Fruit fly (Drosophila melanogaster) whole organism, embryonic: ENCODE data around the gene CG4313.

Experiments used
- Abd-B ChIP-seq: fragments of 200-800 bp; sonication (Bioruptor generic); optimal IDR thresholded peaks from 2 replicates; lab custom pipeline; 2018; ENCODE audit warnings: missing biosample characterization, mild to moderate bottlenecking, missing genetic modification characterization, moderate library complexity
- Adf1 ChIP-seq: fragments of 200-800 bp; sonication (Bioruptor generic); IDR thresholded peaks from 2 replicates; pipeline ENCODE4 v1.3.6; 2022; ENCODE audit warnings: missing biosample characterization, missing genetic modification characterization
- BtbVII ChIP-seq: fragments of 200-800 bp; sonication (Bioruptor generic); optimal IDR thresholded peaks from 3 replicates; lab custom pipeline; 2017; ENCODE audit warnings: missing biosample characterization, mild to moderate bottlenecking, missing genetic modification characterization
- CG10267 ChIP-seq: fragments of 200-800 bp; sonication (Bioruptor generic); optimal IDR thresholded peaks from 2 replicates; lab custom pipeline; 2018; ENCODE audit warnings: missing biosample characterization, mild to moderate bottlenecking, missing genetic modification characterization, moderate library complexity
- CG11247 ChIP-seq: fragments of 200-800 bp; sonication (Bioruptor generic); IDR thresholded peaks from 2 replicates; pipeline ENCODE4 v1.3.6; 2022; ENCODE audit warnings: missing biosample characterization, missing genetic modification characterization
- CG12236 ChIP-seq: fragments of 200-800 bp; sonication (Bioruptor generic); optimal IDR thresholded peaks from 2 replicates; lab custom pipeline; 2016; ENCODE audit warnings: missing biosample characterization, missing genetic modification characterization
- CG12744 ChIP-seq: fragments of 200-800 bp; sonication (Bioruptor generic); optimal IDR thresholded peaks from 2 replicates; lab custom pipeline; 2016; ENCODE audit warnings: missing biosample characterization, missing genetic modification characterization
- CG13123 ChIP-seq: fragments of 200-800 bp; sonication (Bioruptor generic); optimal IDR thresholded peaks from 2 replicates; lab custom pipeline; 2016; ENCODE audit warnings: missing biosample characterization, missing genetic modification characterization
- CG13287 ChIP-seq: fragments of 200-800 bp; sonication (Bioruptor generic); IDR thresholded peaks from 2 replicates; pipeline ENCODE4 v1.3.6; 2022; ENCODE audit warnings: missing biosample characterization, missing genetic modification characterization; ENCODE audit not compliant: partially characterized antibody
- CG15269 ChIP-seq: fragments of 200-800 bp; sonication (Bioruptor generic); optimal IDR thresholded peaks from 2 replicates; lab custom pipeline; 2018; ENCODE audit warnings: missing biosample characterization, mild to moderate bottlenecking, missing genetic modification characterization, moderate library complexity
- CG1602 ChIP-seq: fragments of 200-800 bp; sonication (Bioruptor generic); optimal IDR thresholded peaks from 3 replicates; lab custom pipeline; 2016; ENCODE audit warnings: missing biosample characterization, missing genetic modification characterization
- CG17912 ChIP-seq: fragments of 200-800 bp; sonication (Bioruptor generic); optimal IDR thresholded peaks from 2 replicates; lab custom pipeline; 2018; ENCODE audit warnings: missing biosample characterization, mild to moderate bottlenecking, missing genetic modification characterization
- CG18011 ChIP-seq: fragments of 200-800 bp; sonication (Bioruptor generic); optimal IDR thresholded peaks from 2 replicates; lab custom pipeline; 2017; ENCODE audit warnings: missing biosample characterization, missing genetic modification characterization, mild to moderate bottlenecking, moderate library complexity, missing genotype
- CG2116 ChIP-seq: fragments of 200-800 bp; sonication (Bioruptor generic); optimal IDR thresholded peaks from 3 replicates; lab custom pipeline; 2018; ENCODE audit warnings: missing biosample characterization, mild to moderate bottlenecking, missing genetic modification characterization
- CG3065 ChIP-seq: fragments of 200-800 bp; sonication (Bioruptor generic); optimal IDR thresholded peaks from 2 replicates; lab custom pipeline; 2016; ENCODE audit warnings: missing biosample characterization, missing genetic modification characterization
- CG3281 ChIP-seq: fragments of 200-800 bp; sonication (Bioruptor generic); optimal IDR thresholded peaks from 3 replicates; lab custom pipeline; 2017; ENCODE audit warnings: missing biosample characterization, mild to moderate bottlenecking, missing genetic modification characterization
- CG4617 ChIP-seq: fragments of 200-800 bp; sonication (Bioruptor generic); optimal IDR thresholded peaks from 3 replicates; lab custom pipeline; 2016; ENCODE audit warnings: missing biosample characterization, missing genetic modification characterization, borderline replicate concordance
- CG6175 ChIP-seq: fragments of 200-800 bp; sonication (Bioruptor generic); IDR thresholded peaks from 3 replicates; pipeline ENCODE4 v1.3.6; 2022; ENCODE audit warnings: missing biosample characterization, missing genetic modification characterization
- CG6272 ChIP-seq: fragments of 200-800 bp; sonication (Bioruptor generic); IDR thresholded peaks from 2 replicates; pipeline ENCODE4 v1.3.6; 2022; ENCODE audit warnings: missing biosample characterization, missing genetic modification characterization
- CG6683 ChIP-seq: fragments of 200-800 bp; sonication (Bioruptor generic); optimal IDR thresholded peaks from 2 replicates; lab custom pipeline; 2017; ENCODE audit warnings: missing biosample characterization, mild to moderate bottlenecking, missing genetic modification characterization, missing genetic modification reagents
- CG6689 ChIP-seq: fragments of 200-800 bp; sonication (Bioruptor generic); IDR thresholded peaks from 2 replicates; pipeline ENCODE4 v1.3.6; 2022; ENCODE audit warnings: missing biosample characterization, missing genetic modification characterization
- CG7556 ChIP-seq: fragments of 200-800 bp; sonication (Bioruptor generic); optimal IDR thresholded peaks from 2 replicates; lab custom pipeline; 2017; ENCODE audit warnings: missing biosample characterization, mild to moderate bottlenecking, missing genetic modification characterization
- CG7745 ChIP-seq: fragments of 200-800 bp; sonication (Bioruptor generic); optimal IDR thresholded peaks from 2 replicates; lab custom pipeline; 2018; ENCODE audit warnings: missing biosample characterization, mild to moderate bottlenecking, missing genetic modification characterization, moderate library complexity
- CG8089 ChIP-seq: fragments of 200-800 bp; sonication (Bioruptor generic); optimal IDR thresholded peaks from 3 replicates; lab custom pipeline; 2016; ENCODE audit warnings: missing biosample characterization, missing genetic modification characterization
- CG9437 ChIP-seq: fragments of 200-800 bp; sonication (Bioruptor generic); optimal IDR thresholded peaks from 2 replicates; lab custom pipeline; 2018; ENCODE audit warnings: missing biosample characterization, mild to moderate bottlenecking, missing genetic modification characterization
- CG9797 ChIP-seq: fragments of 200-800 bp; sonication (Bioruptor generic); optimal IDR thresholded peaks from 3 replicates; lab custom pipeline; 2018; ENCODE audit warnings: missing biosample characterization, mild to moderate bottlenecking, missing genetic modification characterization
- Drgx ChIP-seq: fragments of 200-800 bp; sonication (Bioruptor generic); IDR thresholded peaks from 2 replicates; pipeline ENCODE4 v1.3.6; 2022; ENCODE audit warnings: missing biosample characterization, missing genetic modification characterization
- Hmr ChIP-seq: fragments of 200-800 bp; sonication (Bioruptor generic); optimal IDR thresholded peaks from 3 replicates; lab custom pipeline; 2017; ENCODE audit warnings: mild to moderate bottlenecking, missing biosample characterization, missing genetic modification reagents, missing genetic modification characterization
- Jarid2 ChIP-seq: fragments of 200-800 bp; sonication (Bioruptor generic); optimal IDR thresholded peaks from 3 replicates; lab custom pipeline; 2017; ENCODE audit warnings: mild to moderate bottlenecking, missing biosample characterization, missing genetic modification reagents, missing genetic modification characterization
- Mrtf ChIP-seq: fragments of 200-800 bp; sonication (Bioruptor generic); IDR thresholded peaks from 3 replicates; pipeline ENCODE4 v1.3.6; 2022; ENCODE audit warnings: missing biosample characterization, missing genetic modification characterization
- NFAT ChIP-seq: fragments of 200-800 bp; sonication (Bioruptor generic); IDR thresholded peaks from 2 replicates; pipeline ENCODE4 v1.3.6; 2022; ENCODE audit warnings: missing biosample characterization, missing genetic modification characterization
- Ptx1 ChIP-seq: fragments of 200-800 bp; sonication (Bioruptor generic); IDR thresholded peaks from 2 replicates; pipeline ENCODE4 v1.3.6; 2022; ENCODE audit warnings: missing biosample characterization, missing genetic modification characterization
- Sin3A ChIP-seq: fragments of >200 bp; optimal IDR thresholded peaks from 2 replicates; lab custom pipeline; 2018
- ara ChIP-seq: fragments of 200-800 bp; sonication (Bioruptor generic); IDR thresholded peaks from 2 replicates; pipeline ENCODE4 v1.3.6; 2022; ENCODE audit warnings: missing biosample characterization, missing genetic modification characterization
- ase ChIP-seq: fragments of 200-800 bp; sonication (Bioruptor generic); IDR thresholded peaks from 3 replicates; pipeline ENCODE4 v1.3.6; 2022; ENCODE audit warnings: missing biosample characterization, missing genetic modification characterization
- ash1 ChIP-seq: fragments of 200-800 bp; sonication (Bioruptor generic); optimal IDR thresholded peaks from 2 replicates; lab custom pipeline; 2018; ENCODE audit warnings: missing biosample characterization, mild to moderate bottlenecking, missing genetic modification characterization
- chif ChIP-seq, 2 experiments: fragments of 200-800 bp; sonication (Bioruptor generic); optimal IDR thresholded peaks; 3 replicates each; lab custom pipeline; 2016; ENCODE audit warnings: missing biosample characterization in 2 of 2, missing genetic modification characterization in 2 of 2
- crc ChIP-seq: fragments of 200-800 bp; sonication (Bioruptor generic); optimal IDR thresholded peaks from 2 replicates; lab custom pipeline; 2016; ENCODE audit warnings: missing biosample characterization, missing genetic modification characterization
- dati ChIP-seq: fragments of 200-800 bp; sonication (Bioruptor generic); IDR thresholded peaks from 2 replicates; pipeline ENCODE4 v1.3.6; 2022; ENCODE audit warnings: missing biosample characterization, missing genetic modification characterization
- dpn ChIP-seq, 2 experiments: fragments of 200-800 bp; sonication (Bioruptor generic); optimal IDR thresholded peaks; 3 replicates each; lab custom pipeline; 2016; ENCODE audit warnings: missing biosample characterization in 2 of 2, missing genetic modification characterization in 2 of 2
- gce ChIP-seq: fragments of 200-800 bp; sonication (Bioruptor generic); IDR thresholded peaks from 3 replicates; pipeline ENCODE4 v1.3.6; 2022; ENCODE audit warnings: missing biosample characterization, missing genetic modification characterization
- gem ChIP-seq: fragments of 200-800 bp; sonication (Bioruptor generic); optimal IDR thresholded peaks from 2 replicates; lab custom pipeline; 2019; ENCODE audit warnings: missing biosample characterization, mild to moderate bottlenecking, missing genetic modification characterization, moderate library complexity
- grn ChIP-seq: fragments of 200-800 bp; sonication (Bioruptor generic); optimal IDR thresholded peaks from 3 replicates; lab custom pipeline; 2017; ENCODE audit warnings: missing biosample characterization, missing genetic modification characterization
- ken ChIP-seq: fragments of 200-800 bp; sonication (Bioruptor generic); IDR thresholded peaks from 3 replicates; pipeline ENCODE4 v1.3.6; 2022; ENCODE audit warnings: missing biosample characterization, missing genetic modification characterization
- lbe ChIP-seq: fragments of 200-800 bp; sonication (Bioruptor generic); optimal IDR thresholded peaks from 2 replicates; lab custom pipeline; 2016; ENCODE audit warnings: missing biosample characterization, mild to moderate bottlenecking, missing genetic modification characterization
- lmd ChIP-seq: fragments of 200-800 bp; sonication (Bioruptor generic); IDR thresholded peaks from 2 replicates; pipeline ENCODE4 v1.3.6; 2022; ENCODE audit warnings: missing biosample characterization, missing genetic modification characterization
- phol ChIP-seq: fragments of 200-800 bp; sonication (Bioruptor generic); optimal IDR thresholded peaks from 3 replicates; lab custom pipeline; 2018; ENCODE audit warnings: missing biosample characterization, mild to moderate bottlenecking, missing genetic modification characterization, moderate library complexity
- slou ChIP-seq: fragments of 200-800 bp; sonication (Bioruptor generic); optimal IDR thresholded peaks from 3 replicates; lab custom pipeline; 2016; ENCODE audit warnings: missing biosample characterization, missing genetic modification characterization
- stc ChIP-seq: fragments of 200-800 bp; sonication (Bioruptor generic); IDR thresholded peaks from 2 replicates; pipeline ENCODE4 v1.3.6; 2022; ENCODE audit warnings: missing biosample characterization, missing genetic modification characterization
- trem ChIP-seq: fragments of 200-800 bp; optimal IDR thresholded peaks from 3 replicates; lab custom pipeline; 2019; ENCODE audit warnings: missing biosample characterization, mild to moderate bottlenecking, missing genetic modification characterization, moderate library complexity
- zfh2 ChIP-seq: fragments of 200-800 bp; sonication (Bioruptor generic); optimal IDR thresholded peaks from 2 replicates; lab custom pipeline; 2016; ENCODE audit warnings: missing biosample characterization, missing genetic modification characterization

CG4313 gene

dm6 chrX:2009453-2010009, 32.1 kb upstream of the CG4313 start (continued):
- TF ChIP-seq ara (GFP tag; lab: Robert Waterston, UW) (peak; percentile 63), CG6689 (GFP tag; lab: Robert Waterston, UW) (peak; percentile 65), phol (tag; lab: Kevin White, UChicago) (peak; percentile 47), Hmr (peak; percentile 72), slou (GFP tag; lab: Kevin White, UChicago) (peak; percentile 22), CG2116 (peak; percentile 46), CG17912 (no peak), gem (tag; lab: Kevin White, UChicago) (peak; percentile 87), CG18011 (GFP tag; lab: Kevin White, UChicago) (peak; percentile 44), Ptx1 (peak; percentile 63), gce (no peak), CG15269 (tag; lab: Kevin White, UChicago) (peak; percentile 75), CG7556 (GFP tag; lab: Kevin White, UChicago) (peak; percentile 86), CG7745 (tag; lab: Kevin White, UChicago) (no peak), lbe (no peak), CG1602 (GFP tag; lab: Kevin White, UChicago) (peak; percentile 72), crc (GFP tag; lab: Kevin White, UChicago) (peak; percentile 80), Adf1 (GFP tag; lab: Robert Waterston, UW) (peak; percentile 10; the same call in 1 of the 2 replicates), lmd (GFP tag; lab: Robert Waterston, UW) (peak; percentile 68), ash1 (no peak), chif (GFP tag; optimal IDR thresholded peaks at IDR 0.05; lab: Kevin White, UChicago) (peak; percentile 69 to 71), NFAT (GFP tag; lab: Robert Waterston, UW) (peak; percentile 53; the same call in 1 of the 2 replicates), CG13287 (no peak), CG8089 (GFP tag; lab: Kevin White, UChicago) (peak; percentile 69), CG6683 (GFP tag; lab: Kevin White, UChicago) (no peak), ken (GFP tag; lab: Robert Waterston, UW) (no peak), CG12744 (GFP tag; lab: Kevin White, UChicago) (no peak), BtbVII (GFP tag; lab: Kevin White, UChicago) (peak; percentile 55), CG6175 (GFP tag; lab: Robert Waterston, UW) (peak; percentile 6; the same call in 1 of the 3 replicates), CG10267 (peak; percentile 69), CG3065 (GFP tag; lab: Kevin White, UChicago) (no peak), zfh2 (GFP tag; lab: Kevin White, UChicago) (peak; percentile 76), trem (tag; lab: Kevin White, UChicago) (peak; percentile 49), CG4617 (GFP tag; lab: Kevin White, UChicago) (peak; percentile 10), Mrtf (peak; percentile 44; the same call in 2 of the 3 replicates), ase (GFP tag; lab: Robert Waterston, UW) (peak; percentile 54), CG3281 (GFP tag; lab: Kevin White, UChicago) (peak; percentile 81), CG9437 (peak; percentile 85), CG13123 (GFP tag; lab: Kevin White, UChicago) (peak; percentile 39), Drgx (GFP tag; lab: Robert Waterston, UW) (peak; percentile 41; the same call in 1 of the 2 replicates), dpn (GFP tag; optimal IDR thresholded peaks at IDR 0.05; lab: Kevin White, UChicago) (peak; percentile 41 to 76), Sin3A (lab: Kevin White, UChicago) (no peak), Abd-B (GFP tag; lab: Kevin White, UChicago) (peak; percentile 67), Jarid2 (GFP tag; lab: Kevin White, UChicago) (peak; percentile 28), grn (GFP tag; lab: Kevin White, UChicago) (no peak), dati (GFP tag; lab: Robert Waterston, UW) (no peak), CG9797 (GFP tag; lab: Kevin White, UChicago) (no peak), stc (GFP tag; lab: Robert Waterston, UW) (no peak), CG11247 (peak; percentile 23; the same call in 1 of the 2 replicates), CG6272 (GFP tag; lab: Robert Waterston, UW) (peak; percentile 23; the same call in 1 of the 2 replicates), CG12236 (peak; percentile 9)
